Fruit fly (Drosophila melanogaster) whole organism, embryonic: ENCODE data around the gene mGluR.
A peak's percentile ranks its signal among the peaks of the same experiment; 100 is the strongest.

Experiments used
- ATbp ChIP-seq: fragments of 200-800 bp; sonication (Bioruptor generic); optimal IDR thresholded peaks from 2 replicates; lab custom pipeline; 2017; ENCODE audit warnings: missing biosample characterization, mild to moderate bottlenecking, missing genetic modification characterization, missing genetic modification reagents
- BtbVII ChIP-seq: fragments of 200-800 bp; sonication (Bioruptor generic); optimal IDR thresholded peaks from 3 replicates; lab custom pipeline; 2017; ENCODE audit warnings: missing biosample characterization, mild to moderate bottlenecking, missing genetic modification characterization
- CG10209 ChIP-seq: fragments of 200-800 bp; sonication (Bioruptor generic); optimal IDR thresholded peaks from 3 replicates; lab custom pipeline; 2017; ENCODE audit warnings: missing biosample characterization, mild to moderate bottlenecking, missing genetic modification characterization, missing genetic modification reagents
- CG10959 ChIP-seq: fragments of 200-800 bp; sonication (Bioruptor generic); IDR thresholded peaks from 2 replicates; pipeline ENCODE4 v1.3.6; 2022; ENCODE audit warnings: missing biosample characterization, missing genetic modification characterization
- CG11723 ChIP-seq: fragments of 200-800 bp; sonication (Bioruptor generic); optimal IDR thresholded peaks from 2 replicates; lab custom pipeline; 2017; ENCODE audit warnings: missing biosample characterization, mild to moderate bottlenecking, missing genetic modification characterization
- CG12391 ChIP-seq: fragments of 200-800 bp; sonication (Bioruptor generic); optimal IDR thresholded peaks from 3 replicates; lab custom pipeline; 2018; ENCODE audit warnings: missing biosample characterization, mild to moderate bottlenecking, missing genetic modification characterization, moderate library complexity
- CG12942 ChIP-seq: fragments of 200-800 bp; sonication (Bioruptor generic); optimal IDR thresholded peaks from 3 replicates; lab custom pipeline; 2016; ENCODE audit warnings: missing biosample characterization, missing genetic modification characterization
- CG13894 ChIP-seq: fragments of 200-800 bp; sonication (Bioruptor generic); optimal IDR thresholded peaks from 3 replicates; lab custom pipeline; 2018; ENCODE audit warnings: missing biosample characterization, mild to moderate bottlenecking, missing genetic modification characterization, moderate library complexity
- CG14050 ChIP-seq: fragments of 200-800 bp; sonication (Bioruptor generic); IDR thresholded peaks from 3 replicates; pipeline ENCODE4 v1.3.6; 2022; ENCODE audit warnings: missing biosample characterization, missing genetic modification characterization
- CG14441 ChIP-seq: fragments of 200-800 bp; sonication (Bioruptor generic); IDR thresholded peaks from 2 replicates; pipeline ENCODE4 v1.3.6; 2022; ENCODE audit warnings: missing biosample characterization, missing genetic modification characterization
- CG1647 ChIP-seq: fragments of 200-800 bp; sonication (Bioruptor generic); optimal IDR thresholded peaks from 3 replicates; lab custom pipeline; 2016; ENCODE audit warnings: missing biosample characterization, missing genetic modification characterization
- CG17361 ChIP-seq: fragments of 200-800 bp; sonication (Bioruptor generic); IDR thresholded peaks from 3 replicates; pipeline ENCODE4 v1.3.6; 2022; ENCODE audit warnings: missing biosample characterization, missing genetic modification characterization
- CG17385 ChIP-seq: fragments of 200-800 bp; sonication (Bioruptor generic); optimal IDR thresholded peaks from 3 replicates; lab custom pipeline; 2018; ENCODE audit warnings: missing biosample characterization, mild to moderate bottlenecking, missing genetic modification characterization
- CG17568 ChIP-seq: fragments of 200-800 bp; sonication (Bioruptor generic); optimal IDR thresholded peaks from 2 replicates; lab custom pipeline; 2018; ENCODE audit warnings: missing biosample characterization, mild to moderate bottlenecking, missing genetic modification characterization, moderate library complexity
- CG17802 ChIP-seq: fragments of 200-800 bp; sonication (Bioruptor generic); optimal IDR thresholded peaks from 2 replicates; lab custom pipeline; 2018; ENCODE audit warnings: missing biosample characterization, mild to moderate bottlenecking, missing genetic modification characterization, moderate library complexity
- CG2120 ChIP-seq: fragments of 200-800 bp; sonication (Bioruptor generic); optimal IDR thresholded peaks from 3 replicates; lab custom pipeline; 2016; ENCODE audit warnings: missing biosample characterization, missing genetic modification characterization
- CG4730 ChIP-seq: fragments of 200-800 bp; sonication (Bioruptor generic); IDR thresholded peaks from 2 replicates; pipeline ENCODE4 v1.3.6; 2022; ENCODE audit warnings: missing biosample characterization, missing genetic modification characterization
- CG7987 ChIP-seq: fragments of 200-800 bp; sonication (Bioruptor generic); optimal IDR thresholded peaks from 2 replicates; lab custom pipeline; 2018; ENCODE audit warnings: missing biosample characterization, mild to moderate bottlenecking, missing genetic modification characterization, moderate library complexity
- CG8478 ChIP-seq: fragments of >200 bp; optimal IDR thresholded peaks from 2 replicates; lab custom pipeline; 2018
- CG9437 ChIP-seq: fragments of 200-800 bp; sonication (Bioruptor generic); optimal IDR thresholded peaks from 2 replicates; lab custom pipeline; 2018; ENCODE audit warnings: missing biosample characterization, mild to moderate bottlenecking, missing genetic modification characterization
- CG9797 ChIP-seq: fragments of 200-800 bp; sonication (Bioruptor generic); optimal IDR thresholded peaks from 3 replicates; lab custom pipeline; 2018; ENCODE audit warnings: missing biosample characterization, mild to moderate bottlenecking, missing genetic modification characterization
- CG9876 ChIP-seq: fragments of 200-800 bp; sonication (Bioruptor generic); optimal IDR thresholded peaks from 2 replicates; lab custom pipeline; 2016; ENCODE audit warnings: missing biosample characterization, missing genetic modification characterization
- CHES-1-like ChIP-seq: fragments of 200-800 bp; sonication (Bioruptor generic); optimal IDR thresholded peaks from 2 replicates; lab custom pipeline; 2016; ENCODE audit warnings: missing biosample characterization, missing genetic modification characterization
- Ets97D ChIP-seq: fragments of 200-800 bp; sonication (Bioruptor generic); optimal IDR thresholded peaks from 3 replicates; lab custom pipeline; 2016; ENCODE audit warnings: missing biosample characterization, missing genetic modification characterization
- GATAe ChIP-seq: fragments of 200-800 bp; sonication (Bioruptor generic); conservative IDR thresholded peaks from 2 replicates; pipeline ENCODE4 v1.3.6; 2022; ENCODE audit warnings: missing biosample characterization, missing genetic modification characterization
- H2.0 ChIP-seq: fragments of 200-800 bp; sonication (Bioruptor generic); IDR thresholded peaks from 2 replicates; pipeline ENCODE4 v1.3.6; 2022; ENCODE audit warnings: missing biosample characterization, missing genetic modification characterization
- Mes4 ChIP-seq: fragments of 200-800 bp; sonication (Bioruptor generic); optimal IDR thresholded peaks from 2 replicates; lab custom pipeline; 2016; ENCODE audit warnings: missing biosample characterization, missing genetic modification characterization
- Myb ChIP-seq: fragments of 200-800 bp; sonication (Bioruptor generic); optimal IDR thresholded peaks from 2 replicates; lab custom pipeline; 2016; ENCODE audit warnings: missing biosample characterization, missing genetic modification characterization
- Poxn ChIP-seq: fragments of 200-800 bp; sonication (Bioruptor generic); IDR thresholded peaks from 2 replicates; pipeline ENCODE4 v1.3.6; 2022; ENCODE audit warnings: missing biosample characterization, missing genetic modification characterization
- Ravus ChIP-seq: fragments of 200-800 bp; sonication (Bioruptor generic); IDR thresholded peaks from 2 replicates; pipeline ENCODE4 v1.3.6; 2022; ENCODE audit warnings: missing biosample characterization, missing genetic modification characterization
- amos ChIP-seq: fragments of 200-800 bp; sonication (Bioruptor generic); IDR thresholded peaks from 2 replicates; pipeline ENCODE4 v1.3.6; 2022; ENCODE audit warnings: missing biosample characterization, missing genetic modification characterization; ENCODE audit not compliant: partially characterized antibody
- cato ChIP-seq: fragments of 200-800 bp; sonication (Bioruptor generic); optimal IDR thresholded peaks from 2 replicates; lab custom pipeline; 2016; ENCODE audit warnings: missing biosample characterization, missing genetic modification characterization, borderline replicate concordance
- chinmo ChIP-seq: fragments of 200-800 bp; sonication (Bioruptor generic); IDR thresholded peaks from 4 replicates; pipeline ENCODE4 v1.3.6; 2022; ENCODE audit warnings: missing biosample characterization, missing genetic modification characterization; ENCODE audit not compliant: partially characterized antibody
- croc ChIP-seq: fragments of 200-800 bp; sonication (Bioruptor generic); conservative IDR thresholded peaks from 3 replicates; pipeline ENCODE4 v1.3.6; 2022; ENCODE audit warnings: missing biosample characterization, missing genetic modification characterization
- dimm ChIP-seq: fragments of 200-800 bp; sonication (Bioruptor generic); IDR thresholded peaks from 2 replicates; pipeline ENCODE4 v1.3.6; 2022; ENCODE audit warnings: missing biosample characterization, missing genetic modification characterization
- ems ChIP-seq: fragments of 200-800 bp; sonication (Bioruptor generic); optimal IDR thresholded peaks from 3 replicates; lab custom pipeline; 2016; ENCODE audit warnings: missing biosample characterization, missing genetic modification characterization
- fd64A ChIP-seq: fragments of 200-800 bp; sonication (Bioruptor generic); optimal IDR thresholded peaks from 3 replicates; lab custom pipeline; 2018; ENCODE audit warnings: missing biosample characterization, mild to moderate bottlenecking, missing genetic modification characterization
- h ChIP-seq: fragments of >200 bp; optimal IDR thresholded peaks from 2 replicates; lab custom pipeline; 2017
- kay ChIP-seq: fragments of 200-800 bp; sonication (Bioruptor generic); optimal IDR thresholded peaks from 2 replicates; lab custom pipeline; 2016; ENCODE audit warnings: missing biosample characterization, missing genetic modification characterization
- klu ChIP-seq: fragments of 200-800 bp; sonication (Bioruptor generic); IDR thresholded peaks from 2 replicates; pipeline ENCODE4 v1.3.6; 2022; ENCODE audit warnings: missing biosample characterization, missing genetic modification characterization
- nmo ChIP-seq: fragments of 200-800 bp; sonication (Bioruptor generic); optimal IDR thresholded peaks from 2 replicates; lab custom pipeline; 2018; ENCODE audit warnings: missing biosample characterization, mild to moderate bottlenecking, missing genetic modification characterization, moderate library complexity
- pros ChIP-seq: fragments of 200-800 bp; sonication (Bioruptor generic); optimal IDR thresholded peaks from 3 replicates; lab custom pipeline; 2019; ENCODE audit warnings: missing biosample characterization, mild to moderate bottlenecking, missing genetic modification characterization, moderate library complexity
- ro ChIP-seq: fragments of 200-800 bp; sonication (Bioruptor generic); IDR thresholded peaks from 2 replicates; pipeline ENCODE4 v1.3.6; 2022; ENCODE audit warnings: missing biosample characterization, missing genetic modification characterization
- salm ChIP-seq: fragments of 200-800 bp; sonication (Bioruptor generic); optimal IDR thresholded peaks from 2 replicates; lab custom pipeline; 2018; ENCODE audit warnings: missing biosample characterization, mild to moderate bottlenecking, missing genetic modification characterization
- stc ChIP-seq: fragments of 200-800 bp; sonication (Bioruptor generic); IDR thresholded peaks from 2 replicates; pipeline ENCODE4 v1.3.6; 2022; ENCODE audit warnings: missing biosample characterization, missing genetic modification characterization
- tap ChIP-seq: fragments of 200-800 bp; optimal IDR thresholded peaks from 3 replicates; lab custom pipeline; 2019; ENCODE audit warnings: missing biosample characterization, mild to moderate bottlenecking, missing genetic modification characterization, moderate library complexity
- tio ChIP-seq: fragments of 200-800 bp; sonication (Bioruptor generic); optimal IDR thresholded peaks from 2 replicates; lab custom pipeline; 2017; ENCODE audit warnings: missing biosample characterization, missing genetic modification characterization, inconsistent platforms
- ttk ChIP-seq: fragments of 200-800 bp; sonication (Bioruptor generic); IDR thresholded peaks from 2 replicates; pipeline ENCODE4 v2.1.2; 2022; ENCODE audit warnings: missing biosample characterization, missing genetic modification characterization
- wdn ChIP-seq: fragments of 200-800 bp; sonication (Bioruptor generic); IDR thresholded peaks from 2 replicates; pipeline ENCODE4 v1.3.6; 2022; ENCODE audit warnings: missing biosample characterization, missing genetic modification characterization
- wek ChIP-seq: fragments of 200-800 bp; sonication (Bioruptor generic); optimal IDR thresholded peaks from 3 replicates; lab custom pipeline; 2018; ENCODE audit warnings: missing biosample characterization, mild to moderate bottlenecking, missing genetic modification characterization, moderate library complexity

The mGluR gene

DNA sequence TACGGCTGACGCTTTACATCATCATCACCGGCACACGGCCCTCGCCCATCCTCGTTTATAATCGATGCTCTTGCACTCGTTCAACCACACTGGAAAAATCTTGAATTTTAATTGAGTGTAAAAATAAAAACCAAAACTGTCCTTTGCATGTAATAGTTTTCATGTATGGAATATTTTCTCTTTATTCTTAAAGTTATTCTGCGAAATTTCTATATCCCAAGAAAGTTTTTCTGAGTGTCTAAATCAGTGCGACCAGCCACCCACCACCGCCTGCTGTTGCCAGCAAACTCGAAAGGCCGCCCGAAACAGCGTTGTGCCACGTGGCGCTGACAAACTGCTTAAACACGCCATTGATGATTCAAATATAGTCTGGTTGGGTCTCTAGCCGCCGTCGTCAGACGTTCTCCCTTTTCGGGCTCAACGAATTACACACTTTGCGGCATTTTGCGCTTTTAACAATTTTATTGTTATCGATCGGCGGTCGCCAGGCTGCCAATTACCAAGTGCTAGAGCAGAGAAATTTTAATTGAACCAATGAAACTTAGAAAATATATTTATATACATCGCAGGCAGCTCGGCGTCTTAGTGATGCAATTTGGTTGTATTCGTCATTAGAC is 46.3 kb downstream of the mGluR start (continued):
- TF ChIP-seq tap (tag; lab: Kevin White, UChicago) (peak; percentile 71), ro (GFP tag; lab: Robert Waterston, UW) (no peak; the same call in 1 of the 2 replicates), klu (GFP tag; lab: Robert Waterston, UW) (no peak), CG14050 (peak; percentile 54; the same call in 2 of the 3 replicates), ems (peak; percentile 47), wek (GFP tag; lab: Kevin White, UChicago) (no peak), kay (GFP tag; lab: Kevin White, UChicago) (peak; percentile 52), Ets97D (peak; percentile 39), CG8478 (no peak), h (lab: Kevin White, UChicago) (no peak), wdn (GFP tag; lab: Robert Waterston, UW) (no peak), BtbVII (GFP tag; lab: Kevin White, UChicago) (peak; percentile 50), CG10959 (no peak), dimm (GFP tag; lab: Robert Waterston, UW) (no peak), CG9876 (GFP tag; lab: Kevin White, UChicago) (peak; percentile 7), Mes4 (GFP tag; lab: Kevin White, UChicago) (peak; percentile 65), H2.0 (no peak; the same call in 1 of the 2 replicates), Myb (GFP tag; lab: Kevin White, UChicago) (peak; percentile 45), tio (GFP tag; lab: Kevin White, UChicago) (peak; percentile 70), CG12942 (GFP tag; lab: Kevin White, UChicago) (peak; percentile 38), CG9797 (GFP tag; lab: Kevin White, UChicago) (no peak), stc (GFP tag; lab: Robert Waterston, UW) (peak; percentile 72), fd64A (GFP tag; lab: Kevin White, UChicago) (no peak), Poxn (no peak), CG17385 (GFP tag; lab: Kevin White, UChicago) (peak; percentile 74), salm (tag; lab: Kevin White, UChicago) (peak; percentile 21), CG17568 (GFP tag; lab: Kevin White, UChicago) (peak; percentile 53), ttk (GFP tag; lab: Robert Waterston, UW) (no peak; the same call in 1 of the 2 replicates), ATbp (peak; percentile 84), CG17361 (GFP tag; lab: Robert Waterston, UW) (peak; percentile 81; the same call in 2 of the 3 replicates), nmo (GFP tag; lab: Kevin White, UChicago) (peak; percentile 79), croc (peak; percentile 43; the same call in 1 of the 3 replicates), CG13894 (tag; lab: Kevin White, UChicago) (peak; percentile 38), CG4730 (GFP tag; lab: Robert Waterston, UW) (no peak), pros (peak; percentile 68), CG12391 (peak; percentile 85), CG17802 (tag; lab: Kevin White, UChicago) (peak; percentile 56), amos (GFP tag; lab: Robert Waterston, UW) (no peak), Ravus (GFP tag; lab: Robert Waterston, UW) (peak; percentile 26; the same call in 1 of the 2 replicates), CG9437 (peak; percentile 62), CG11723 (peak; percentile 58), CG10209 (GFP tag; lab: Kevin White, UChicago) (peak; percentile 73), cato (no peak), chinmo (GFP tag; lab: Robert Waterston, UW) (0 out of 4 replicates have a peak, but pooled peaks have one; percentile 20), CG1647 (peak; percentile 43), CHES-1-like (GFP tag; lab: Kevin White, UChicago) (peak; percentile 48), CG2120 (GFP tag; lab: Kevin White, UChicago) (peak; percentile 62), GATAe (GFP tag; lab: Robert Waterston, UW) (no peak), CG7987 (GFP tag; lab: Kevin White, UChicago) (peak; percentile 39), CG14441 (GFP tag; lab: Robert Waterston, UW) (no peak; the same call in 1 of the 2 replicates)
